Fruit fly (Drosophila melanogaster): ENCODE measurements around the gene Crys.

DNA sequence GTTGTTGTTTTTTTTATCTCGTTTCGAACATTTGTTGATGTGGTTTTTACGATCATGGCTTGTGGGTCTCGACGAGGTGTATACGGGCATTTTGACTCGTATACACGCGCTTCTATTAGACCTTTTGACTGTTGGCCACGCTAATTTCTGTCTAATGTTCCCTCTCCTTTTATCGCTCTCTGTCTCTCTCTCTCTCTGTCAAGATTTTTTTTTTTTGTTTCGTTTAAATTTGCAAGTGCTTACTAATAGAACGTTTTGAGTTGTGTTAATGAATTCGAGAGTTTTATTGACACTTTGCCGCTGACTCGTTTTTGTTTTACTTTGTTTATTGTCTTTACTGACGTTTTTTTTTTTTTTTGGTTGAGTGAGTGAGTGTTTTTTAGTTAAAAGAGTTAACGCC, 26.4 kb downstream of the Crys start:
- TF ChIP-seq CG9705 (GFP tag; optimal IDR thresholded peaks at IDR 0.05) (no peak), usp (GFP tag; optimal IDR thresholded peaks at IDR 0.05) (no peak), Vsx2 (GFP tag; optimal IDR thresholded peaks at IDR 0.05; ENCODE audit: partially characterized antibody) (no peak), brk (GFP tag; optimal IDR thresholded peaks at IDR 0.05) (no peak)
